Fruit fly (Drosophila melanogaster): ENCODE results near the gene CG14210.

The CG14210 gene

DNA sequence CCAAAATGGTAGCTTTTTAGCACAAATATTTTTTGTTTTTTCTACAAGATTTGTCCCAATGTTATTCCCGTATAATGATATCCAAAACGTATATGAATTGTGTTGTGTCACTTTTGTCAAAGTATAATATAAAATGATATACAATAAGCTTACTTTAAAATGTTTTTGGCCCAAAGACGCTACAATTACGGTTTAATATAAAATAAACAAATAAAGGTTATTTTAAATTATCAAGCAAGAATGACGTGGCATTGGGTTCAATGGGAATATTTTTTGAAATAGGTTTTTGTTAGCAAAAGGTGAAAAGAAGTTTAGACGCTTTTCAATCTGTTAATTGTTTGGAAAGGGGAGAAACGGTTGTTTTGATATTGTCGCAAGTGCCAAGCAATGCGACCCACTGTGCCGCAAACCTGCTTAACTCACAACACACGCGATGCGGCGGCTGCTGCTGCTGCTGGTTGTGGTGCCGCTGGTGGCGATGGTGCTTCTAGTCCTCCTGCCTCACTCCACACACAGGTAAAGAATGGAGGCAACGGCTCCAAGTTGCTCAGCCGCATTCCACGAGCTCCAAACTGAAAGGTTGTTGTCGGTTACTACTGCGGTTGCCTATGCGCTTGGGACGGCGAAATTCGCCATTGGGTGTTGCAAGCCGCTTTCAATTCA, 47.3 kb downstream of the CG14210 start (continued):
- TF ChIP-seq E2f1 (GFP tag; IDR thresholded peaks at IDR 0.05) (no peak), CG10654 (GFP tag; optimal IDR thresholded peaks at IDR 0.05) (no peak), gcm2 (GFP tag; optimal IDR thresholded peaks at IDR 0.05) (no peak), CG1792 (GFP tag; optimal IDR thresholded peaks at IDR 0.05) (no peak), jigr1 (GFP tag; IDR thresholded peaks at IDR 0.05) (no peak), Dll (GFP tag; IDR thresholded peaks at IDR 0.05; ENCODE audit: partially characterized antibody) (no peak), Camta (GFP tag; optimal IDR thresholded peaks at IDR 0.05) (peak; percentile 49), bcd (GFP tag; optimal IDR thresholded peaks at IDR 0.05) (peak; percentile 62), unc-4 (GFP tag; IDR thresholded peaks at IDR 0.05; ENCODE audit: partially characterized antibody) (no peak), NfI (GFP tag; optimal IDR thresholded peaks at IDR 0.05) (peak; percentile 37), CG15073 (GFP tag; optimal IDR thresholded peaks at IDR 0.05) (no peak), Pdp1 (GFP tag; optimal IDR thresholded peaks at IDR 0.05) (peak; percentile 14 to 21), CG16863 (GFP tag; optimal IDR thresholded peaks at IDR 0.05) (no peak), CG12659 (GFP tag; optimal IDR thresholded peaks at IDR 0.05) (peak; percentile 67), Kr (GFP tag; optimal IDR thresholded peaks at IDR 0.05) (no peak), CG8281 (tag; optimal IDR thresholded peaks at IDR 0.05) (no peak), CG18619 (GFP tag; optimal IDR thresholded peaks at IDR 0.05) (peak; percentile 71), CG9609 (GFP tag; optimal IDR thresholded peaks at IDR 0.05) (no peak), tll (GFP tag; optimal IDR thresholded peaks at IDR 0.05) (no peak), Rfx (GFP tag; IDR thresholded peaks at IDR 0.05) (no peak), bab2 (GFP tag; optimal IDR thresholded peaks at IDR 0.05) (no peak), CG11723 (GFP tag; optimal IDR thresholded peaks at IDR 0.05) (peak; percentile 27), ATbp (GFP tag; optimal IDR thresholded peaks at IDR 0.05) (peak; percentile 24), CG6765 (GFP tag; optimal IDR thresholded peaks at IDR 0.05) (peak; percentile 42), Mad (GFP tag; optimal IDR thresholded peaks at IDR 0.05) (no peak), inv (GFP tag; IDR thresholded peaks at IDR 0.05; ENCODE audit: partially characterized antibody) (no peak), gro (GFP tag; optimal IDR thresholded peaks at IDR 0.05) (no peak), Trl (optimal IDR thresholded peaks at IDR 0.05) (peak in 1 of 2 experiments; percentile 43), Trl (GFP tag; optimal IDR thresholded peaks at IDR 0.05) (no peak), cwo (GFP tag; optimal IDR thresholded peaks at IDR 0.05) (peak; percentile 47), CG10366 (GFP tag; IDR thresholded peaks at IDR 0.05) (no peak; the same call in 1 of the 2 replicates), CG8924 (tag; optimal IDR thresholded peaks at IDR 0.05) (peak; percentile 69), Ravus (GFP tag; IDR thresholded peaks at IDR 0.05) (no peak), CG32532 (GFP tag; IDR thresholded peaks at IDR 0.05) (no peak; the same call in 1 of the 2 replicates), p53 (GFP tag; optimal IDR thresholded peaks at IDR 0.05) (no peak), CG17568 (GFP tag; optimal IDR thresholded peaks at IDR 0.05) (no peak), run (tag; optimal IDR thresholded peaks at IDR 0.05) (no peak), sob (GFP tag; IDR thresholded peaks at IDR 0.05) (no peak), Rx (GFP tag; IDR thresholded peaks at IDR 0.05) (no peak), CG8388 (GFP tag; optimal IDR thresholded peaks at IDR 0.05) (peak; percentile 39), HmgZ (tag; optimal IDR thresholded peaks at IDR 0.05) (no peak), unpg (GFP tag; optimal IDR thresholded peaks at IDR 0.05) (no peak), CG7357 (GFP tag; IDR thresholded peaks at IDR 0.05) (no peak), al (GFP tag; IDR thresholded peaks at IDR 0.05) (no peak), CG2199 (GFP tag; IDR thresholded peaks at IDR 0.05) (no peak), cas (GFP tag; IDR thresholded peaks at IDR 0.05) (no peak), Drgx (GFP tag; IDR thresholded peaks at IDR 0.05) (no peak), Jarid2 (GFP tag; optimal IDR thresholded peaks at IDR 0.05) (no peak), da (GFP tag; optimal IDR thresholded peaks at IDR 0.05) (no peak), vfl (GFP tag; optimal IDR thresholded peaks at IDR 0.05) (no peak), sim (GFP tag; IDR thresholded peaks at IDR 0.05) (no peak)

Measured in whole organism, embryonic.